Worm (Caenorhabditis elegans): Measurements from ENCODE around the gene C07A9.13.

DNA sequence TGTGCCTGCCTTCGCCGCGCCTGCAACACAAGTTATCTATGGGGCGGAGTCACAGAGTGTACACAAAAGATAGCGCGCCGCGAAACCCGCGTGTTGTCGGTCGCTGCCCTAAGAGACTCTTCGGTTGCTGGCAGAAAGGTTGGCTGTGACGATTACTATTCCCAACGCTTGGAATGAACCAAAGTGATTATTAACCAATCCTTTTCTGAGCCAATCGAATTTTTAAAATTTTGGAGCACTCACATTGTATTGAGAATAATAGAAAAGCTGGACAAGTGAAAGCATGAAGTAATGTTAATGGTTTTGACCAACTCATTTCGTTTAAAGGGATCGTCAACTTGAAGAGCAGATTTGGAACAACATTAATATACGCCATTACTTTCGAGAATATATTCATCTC lies 36.1 kb upstream of the C07A9.13 start:
- TF ChIP-seq flt-1 (GFP tag; IDR thresholded peaks at IDR 0.05) = no peak
- no peak for TF ChIP-seq T22C8.4 (GFP tag; IDR thresholded peaks at IDR 0.05)
- TF ChIP-seq med-1 (GFP tag; optimal IDR thresholded peaks at IDR 0.05; ENCODE audit: insufficient read depth) = no peak
- no peak for TF ChIP-seq ztf-29 (GFP tag; IDR thresholded peaks at IDR 0.05)
- no peak for TF ChIP-seq ztf-23 (GFP tag; IDR thresholded peaks at IDR 0.05)
- TF ChIP-seq klf-2 (GFP tag; conservative IDR thresholded peaks at IDR 0.05) = no peak
